Worm (Caenorhabditis elegans) whole organism, L2 larva: Measurements from ENCODE around the gene gei-18.

ENCODE experiments used
- alr-1 ChIP-seq: fragments of 150-350 bp; optimal IDR thresholded peaks from 2 replicates; lab custom pipeline; 2014; ENCODE audit warnings: missing biosample characterization, missing genetic modification characterization
- ama-1 ChIP-seq: fragments of 150-350 bp; optimal IDR thresholded peaks from 2 replicates; lab custom pipeline; 2018; ENCODE audit warnings: inconsistent platforms
- ceh-16 ChIP-seq: fragments of 150-350 bp; optimal IDR thresholded peaks from 2 replicates; lab custom pipeline; 2014; ENCODE audit warnings: missing biosample characterization, missing genetic modification characterization
- elt-3 ChIP-seq: sonication (generic microtip); optimal IDR thresholded peaks from 2 replicates; lab custom pipeline; 2017; ENCODE audit warnings: missing biosample characterization, missing genetic modification characterization
- fos-1 ChIP-seq: fragments of 150-350 bp; optimal IDR thresholded peaks from 2 replicates; lab custom pipeline; 2014; ENCODE audit warnings: missing biosample characterization, missing genetic modification characterization
- lin-39 ChIP-seq: fragments of 150-350 bp; optimal IDR thresholded peaks from 2 replicates; lab custom pipeline; 2014; ENCODE audit warnings: missing biosample characterization, missing genetic modification reagents, missing genetic modification characterization
- lsy-2 ChIP-seq, 2 experiments: fragments of 150-350 bp in 1 of 2; sonication (generic microtip) in 1 of 2; optimal IDR thresholded peaks; 2 replicates each; lab custom pipeline; 2014 to 2017; ENCODE audit warnings: missing biosample characterization in 2 of 2, missing genetic modification characterization in 2 of 2
- mdl-1 ChIP-seq, 2 experiments: fragments of 150-350 bp in 1 of 2; sonication (generic microtip) in 1 of 2; optimal IDR thresholded peaks; 2 replicates each; lab custom pipeline; 2017; ENCODE audit warnings: missing biosample characterization in 2 of 2, missing genetic modification characterization in 2 of 2
- nhr-10 ChIP-seq: sonication (generic microtip); optimal IDR thresholded peaks from 2 replicates; lab custom pipeline; 2017; ENCODE audit warnings: missing biosample characterization, missing genetic modification characterization
- unc-39 ChIP-seq: fragments of 150-350 bp; optimal IDR thresholded peaks from 2 replicates; lab custom pipeline; 2014; ENCODE audit warnings: missing biosample characterization, missing genetic modification characterization

- no peak for TF ChIP-seq lin-39 (tag; lab: Kevin White, UChicago)
- no peak for TF ChIP-seq alr-1 (tag; lab: Kevin White, UChicago)
- no peak for TF ChIP-seq nhr-10 (tag; lab: Kevin White, UChicago)
- TF ChIP-seq ama-1 (lab: Kevin White, UChicago): no peak
- no peak for TF ChIP-seq lsy-2 (tag; optimal IDR thresholded peaks at IDR 0.05; lab: Kevin White, UChicago)
- TF ChIP-seq elt-3 (tag; lab: Kevin White, UChicago): no peak
- no peak for TF ChIP-seq mdl-1 (tag; optimal IDR thresholded peaks at IDR 0.05; lab: Kevin White, UChicago)
- no peak for TF ChIP-seq unc-39 (tag; lab: Kevin White, UChicago)
- TF ChIP-seq fos-1: no peak
- no peak for TF ChIP-seq ceh-16 (tag; lab: Kevin White, UChicago)
These were observed 6.5 kb upstream of the gei-18 start, which contains the start of gene egl-23 for ce11 chrIV:13988781-13989180.
